Worm (Caenorhabditis elegans): Measurements from ENCODE around the gene C25H3.1.

Gene C25H3.1

DNA sequence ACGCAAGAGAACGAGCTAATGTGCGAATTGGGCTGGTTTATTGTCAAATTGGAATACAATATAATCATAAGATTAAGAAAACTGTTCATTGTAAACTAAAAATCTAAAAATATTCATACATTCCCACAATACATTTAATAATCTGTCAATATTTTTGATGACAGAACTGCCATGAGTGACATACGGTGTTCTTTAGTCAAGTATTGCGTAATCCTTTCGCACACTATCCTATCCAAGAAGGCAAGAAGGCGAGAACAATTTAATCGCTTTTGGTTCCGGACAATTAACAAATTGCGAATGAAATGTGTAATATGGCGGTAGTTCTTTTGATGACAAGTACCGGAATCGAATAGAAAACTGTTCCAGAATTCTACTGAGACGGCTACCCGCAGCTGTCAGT lies 36.0 kb downstream of the C25H3.1 start:
- no peak for TF ChIP-seq ztf-11 (tag; optimal IDR thresholded peaks at IDR 0.05)
- no peak for TF ChIP-seq nhr-237 (tag; optimal IDR thresholded peaks at IDR 0.05)
- TF ChIP-seq dmd-4 (tag; optimal IDR thresholded peaks at IDR 0.05) = no peak
- no peak for TF ChIP-seq unc-39 (tag; optimal IDR thresholded peaks at IDR 0.05)
- no peak for TF ChIP-seq alr-1 (tag; optimal IDR thresholded peaks at IDR 0.05)
- TF ChIP-seq ztf-1 (GFP tag; conservative IDR thresholded peaks at IDR 0.05) = no peak
- no peak for TF ChIP-seq C34F6.9 (tag; optimal IDR thresholded peaks at IDR 0.05)
- TF ChIP-seq lin-11 (tag; optimal IDR thresholded peaks at IDR 0.05) = no peak
- no peak for TF ChIP-seq aly-2 (tag; optimal IDR thresholded peaks at IDR 0.05)
- no peak for TF ChIP-seq gmeb-1 (tag; optimal IDR thresholded peaks at IDR 0.05)
- no peak for TF ChIP-seq nhr-12 (tag; optimal IDR thresholded peaks at IDR 0.05)
- TF ChIP-seq sma-3 (GFP tag; optimal IDR thresholded peaks at IDR 0.05) = no peak
- TF ChIP-seq ama-1 (optimal IDR thresholded peaks at IDR 0.05) = no peak
- TF ChIP-seq mbf-1 (tag; optimal IDR thresholded peaks at IDR 0.05) = no peak

DNA sequence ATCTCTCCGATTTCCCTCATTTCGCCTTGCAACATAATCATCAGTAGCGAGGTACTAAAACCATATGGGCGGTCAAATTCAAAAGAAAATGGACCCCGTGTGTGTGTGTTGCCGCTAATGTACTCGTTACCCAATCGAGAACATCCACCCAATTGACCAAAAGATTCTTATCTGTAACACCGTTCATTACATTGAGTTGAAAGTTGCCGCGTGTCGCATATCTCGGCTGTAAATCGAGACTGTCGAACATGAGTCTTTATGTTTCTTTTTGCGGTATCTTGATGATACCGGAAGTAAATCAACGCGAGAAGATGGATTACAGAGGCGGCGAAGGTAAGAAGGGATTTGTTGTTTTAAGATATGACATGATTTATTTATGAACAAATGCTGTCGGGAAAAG lies 36.9 kb downstream of the C25H3.1 start:
- TF ChIP-seq elt-3 (tag; optimal IDR thresholded peaks at IDR 0.05) (no peak), unc-62 (GFP tag; optimal IDR thresholded peaks at IDR 0.05) (no peak), ztf-4 (tag; optimal IDR thresholded peaks at IDR 0.05) (no peak), lsy-2 (tag; optimal IDR thresholded peaks at IDR 0.05) (no peak), ceh-16 (tag; optimal IDR thresholded peaks at IDR 0.05) (peak; percentile 94), nhr-237 (tag; optimal IDR thresholded peaks at IDR 0.05) (no peak), ceh-82 (tag; optimal IDR thresholded peaks at IDR 0.05) (no peak), elt-1 (tag; optimal IDR thresholded peaks at IDR 0.05) (peak; percentile 20), lin-11 (tag; optimal IDR thresholded peaks at IDR 0.05) (no peak), skn-1 (tag; optimal IDR thresholded peaks at IDR 0.05) (no peak), mbf-1 (tag; optimal IDR thresholded peaks at IDR 0.05) (no peak), crh-2 (tag; optimal IDR thresholded peaks at IDR 0.05) (no peak), nhr-21 (tag; optimal IDR thresholded peaks at IDR 0.05) (no peak)

DNA sequence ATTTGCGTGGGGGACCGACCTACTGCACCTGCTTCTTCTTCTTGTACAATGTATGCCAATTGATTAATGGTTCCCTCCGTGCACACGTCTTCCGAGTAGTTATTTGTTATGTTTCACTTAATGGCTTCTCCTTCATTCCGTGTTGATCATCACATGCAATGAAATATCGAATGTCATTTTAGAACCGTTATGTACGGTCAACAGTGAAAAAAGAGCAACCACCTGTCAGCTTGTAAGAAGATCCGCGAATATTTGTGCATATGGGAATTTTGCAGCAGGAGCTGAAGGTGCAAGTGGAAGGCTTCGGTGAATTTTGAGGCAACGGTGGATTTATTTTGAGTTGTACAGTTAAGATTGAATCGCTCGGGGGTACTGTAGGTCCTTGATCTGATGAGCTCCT lies 37.7 kb downstream of the C25H3.1 start:
- TF ChIP-seq peb-1 (tag; optimal IDR thresholded peaks at IDR 0.05) (no peak), aly-2 (tag; optimal IDR thresholded peaks at IDR 0.05) (no peak), mdl-1 (tag; optimal IDR thresholded peaks at IDR 0.05) (no peak), ZK546.5 (tag; optimal IDR thresholded peaks at IDR 0.05) (no peak), lin-39 (tag; optimal IDR thresholded peaks at IDR 0.05) (no peak), blmp-1 (tag; optimal IDR thresholded peaks at IDR 0.05; ENCODE audit: insufficient read depth) (no peak), ceh-82 (tag; optimal IDR thresholded peaks at IDR 0.05) (no peak), nhr-25 (tag; optimal IDR thresholded peaks at IDR 0.05) (no peak)

DNA sequence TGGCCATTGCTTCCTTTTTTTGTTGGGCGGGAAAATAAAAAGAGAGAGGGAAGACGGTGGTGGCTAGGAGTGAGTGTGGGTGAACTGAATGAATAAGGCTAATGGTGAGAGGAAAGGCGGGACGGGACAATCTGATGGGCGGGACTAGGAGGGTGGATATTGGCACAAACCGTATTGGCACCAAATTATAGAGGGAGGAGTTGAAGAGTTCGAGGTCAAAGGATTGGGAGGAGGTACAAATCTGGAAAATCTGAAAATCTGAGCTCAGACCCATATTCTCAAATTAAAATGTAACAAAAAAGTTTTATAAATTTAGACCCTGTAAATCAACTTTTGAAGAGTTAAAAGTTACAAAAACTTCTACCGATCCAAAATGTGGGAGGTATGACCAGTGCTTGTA lies 39.9 kb downstream of the C25H3.1 start, which contains the start of gene hlh-14:
Gene hlh-14, minus strand, starts transcription at position 101 of the 400 bp plus-strand sequence.
- TF ChIP-seq nhr-237 (tag; optimal IDR thresholded peaks at IDR 0.05) (no peak), F13H6.1 (tag; optimal IDR thresholded peaks at IDR 0.05) (no peak), sem-4 (tag; optimal IDR thresholded peaks at IDR 0.05) (no peak), egl-27 (tag; optimal IDR thresholded peaks at IDR 0.05) (no peak), gmeb-1 (tag; optimal IDR thresholded peaks at IDR 0.05) (no peak), aly-2 (tag; optimal IDR thresholded peaks at IDR 0.05) (no peak), nhr-21 (tag; optimal IDR thresholded peaks at IDR 0.05) (no peak), nhr-11 (tag; optimal IDR thresholded peaks at IDR 0.05) (no peak), mdl-1 (tag; optimal IDR thresholded peaks at IDR 0.05) (no peak), ZK546.5 (tag; optimal IDR thresholded peaks at IDR 0.05) (no peak)

DNA sequence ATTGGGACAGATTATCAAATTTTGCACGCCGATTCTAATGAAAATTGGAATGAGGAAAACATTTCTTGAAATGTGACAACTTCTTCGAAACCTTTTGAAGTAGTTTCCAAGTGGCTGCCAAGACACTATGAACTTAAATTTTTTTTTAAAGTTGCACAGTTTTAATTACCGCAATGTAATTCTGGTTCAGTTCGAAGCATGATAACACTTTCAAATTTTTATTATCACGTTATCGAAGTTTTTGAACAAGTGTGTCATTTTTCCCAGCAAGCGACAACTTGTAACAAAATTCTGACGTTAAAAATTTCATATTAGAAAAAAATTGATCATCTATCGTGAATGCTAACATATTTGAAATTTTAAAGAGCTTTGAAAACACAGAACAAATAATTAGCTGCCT lies 43.9 kb downstream of the C25H3.1 start:
- TF ChIP-seq skn-1 (tag; optimal IDR thresholded peaks at IDR 0.05) (no peak), fos-1 (tag; optimal IDR thresholded peaks at IDR 0.05) (peak; percentile 46)

DNA sequence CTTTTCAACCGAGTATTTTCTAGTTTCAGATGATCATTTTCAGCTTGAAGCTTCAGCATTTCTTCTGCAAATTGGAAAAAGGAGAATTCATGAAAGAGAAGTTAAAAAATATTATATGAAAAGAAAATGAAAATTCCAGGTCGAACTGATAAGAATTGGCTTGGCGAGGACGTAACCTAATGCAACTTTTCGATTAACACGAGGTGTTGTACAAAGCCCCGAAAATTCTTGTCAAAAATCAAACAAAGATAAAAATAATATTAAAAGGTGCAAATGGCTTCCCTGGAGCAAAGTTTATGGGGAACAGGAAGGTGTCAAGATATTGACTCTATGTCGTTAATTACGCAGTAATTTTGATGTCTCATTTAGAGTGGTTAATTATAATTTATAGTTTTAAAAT lies 45.5 kb downstream of the C25H3.1 start:
- no peak for TF ChIP-seq sem-4 (tag; optimal IDR thresholded peaks at IDR 0.05)
- TF ChIP-seq fos-1 (tag; optimal IDR thresholded peaks at IDR 0.05) = peak; percentile 48
- no peak for TF ChIP-seq ztf-1 (GFP tag; conservative IDR thresholded peaks at IDR 0.05)
- no peak for TF ChIP-seq mdl-1 (tag; optimal IDR thresholded peaks at IDR 0.05)
- TF ChIP-seq ztf-4 (tag; optimal IDR thresholded peaks at IDR 0.05) = no peak

All from whole organism, L2 larva.